Worm (Caenorhabditis elegans): ENCODE results near the gene K02F6.7.
"Not testable (repeated sequence)": the region's sequence is repeated elsewhere in the genome, so short reads cannot be mapped to it uniquely, and the experiment has no call there.

The K02F6.7 gene

DNA sequence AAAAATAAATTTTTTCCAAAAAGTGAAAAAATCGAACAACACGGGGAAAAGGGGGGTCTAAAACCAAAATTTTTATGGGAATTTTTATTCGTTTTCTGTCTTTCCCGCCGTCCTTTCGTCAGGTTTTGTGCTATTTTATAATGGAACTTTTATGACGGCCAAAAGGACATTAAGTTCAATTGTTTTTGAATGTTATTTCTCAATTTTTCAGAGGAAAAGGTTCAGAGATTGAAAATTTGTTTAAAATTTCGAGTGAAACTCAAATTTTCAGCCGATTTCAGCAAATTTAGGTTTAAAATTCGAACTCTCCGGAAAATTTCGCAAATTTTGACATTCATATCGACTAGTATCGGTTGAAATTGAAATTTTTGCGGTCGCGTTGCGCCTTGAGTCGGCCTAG lies 26.3 kb upstream of the K02F6.7 start, which contains the start of gene nep-18:
TSS of gene nep-18 (minus strand) at position 101 of the 400 bp plus-strand sequence.
- TF ChIP-seq snpc-4 (tag; optimal IDR thresholded peaks at IDR 0.05), result no peak
- no peak for TF ChIP-seq sma-9 (GFP tag; optimal IDR thresholded peaks at IDR 0.05)
- TF ChIP-seq sma-9 (tag; optimal IDR thresholded peaks at IDR 0.05), result no peak
- no peak for TF ChIP-seq nhr-77 (tag; optimal IDR thresholded peaks at IDR 0.05)
- TF ChIP-seq nhr-25 (tag; optimal IDR thresholded peaks at IDR 0.05), result no peak
- no peak for TF ChIP-seq ZK546.5 (tag; optimal IDR thresholded peaks at IDR 0.05)
- TF ChIP-seq F13H6.1 (tag; optimal IDR thresholded peaks at IDR 0.05), result no peak
- no peak for TF ChIP-seq elt-3 (tag; optimal IDR thresholded peaks at IDR 0.05)
- no peak for TF ChIP-seq crh-2 (tag; optimal IDR thresholded peaks at IDR 0.05)
- no peak for TF ChIP-seq skn-1 (tag; optimal IDR thresholded peaks at IDR 0.05)
- no peak for TF ChIP-seq ama-1 (optimal IDR thresholded peaks at IDR 0.05)
- TF ChIP-seq C34F6.9 (tag; optimal IDR thresholded peaks at IDR 0.05), result no peak
- TF ChIP-seq ztf-1 (GFP tag; conservative IDR thresholded peaks at IDR 0.05), result no peak
- no peak for TF ChIP-seq nhr-12 (tag; optimal IDR thresholded peaks at IDR 0.05)
- no peak for TF ChIP-seq Y55F3AM.14 (GFP tag; optimal IDR thresholded peaks at IDR 0.05)
- TF ChIP-seq fos-1 (tag; optimal IDR thresholded peaks at IDR 0.05), result no peak

DNA sequence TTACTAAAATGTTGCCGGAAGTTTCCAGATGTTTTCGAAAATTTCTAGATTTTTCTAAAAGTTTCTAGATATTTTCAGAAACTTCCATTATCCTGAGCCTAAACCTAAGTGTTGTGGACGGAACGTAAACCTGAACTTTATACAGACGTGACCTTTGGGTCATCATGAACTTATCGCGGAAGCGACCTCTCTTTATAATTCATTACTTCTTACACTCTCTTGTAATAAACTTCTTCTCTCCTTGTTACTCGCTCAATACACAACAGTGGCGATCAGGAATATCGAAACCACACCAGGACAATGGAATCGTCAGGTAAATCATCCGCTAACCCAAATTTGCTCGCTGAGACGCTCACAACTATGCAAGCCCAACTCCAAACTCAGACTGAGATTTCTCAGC lies 16.0 kb upstream of the K02F6.7 start, which contains the start of gene K02F6.1:
TSS of gene K02F6.1 (plus strand) at position 301 of the 400 bp plus-strand sequence.
- not testable (repeated sequence) for TF ChIP-seq F13H6.1 (tag; optimal IDR thresholded peaks at IDR 0.05); unc-62 (GFP tag; optimal IDR thresholded peaks at IDR 0.05); nhr-237 (tag; optimal IDR thresholded peaks at IDR 0.05)

DNA sequence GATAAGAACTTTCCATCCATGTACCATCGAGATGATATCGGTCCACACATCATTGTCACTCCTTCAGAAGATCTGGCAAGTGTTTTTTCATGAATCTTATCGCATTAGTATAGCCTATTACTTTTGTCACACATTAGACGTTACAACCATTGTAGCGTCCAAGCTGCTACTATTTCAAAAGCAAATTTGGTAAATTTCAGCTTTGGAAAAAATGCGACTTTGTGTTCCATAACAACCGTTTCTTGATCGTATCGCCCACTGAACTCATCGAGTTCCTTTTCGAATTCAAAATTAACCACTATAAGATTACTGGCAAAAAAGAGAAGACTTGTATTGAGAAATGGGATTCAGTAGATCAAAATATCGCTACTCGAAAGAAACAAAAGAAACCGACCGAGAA lies 15.4 kb upstream of the K02F6.7 start:
- TF ChIP-seq C34F6.9 (tag; optimal IDR thresholded peaks at IDR 0.05), result no peak
- no peak for TF ChIP-seq unc-39 (tag; optimal IDR thresholded peaks at IDR 0.05)
- no peak for TF ChIP-seq zag-1 (tag; optimal IDR thresholded peaks at IDR 0.05)
- TF ChIP-seq mdl-1 (tag; optimal IDR thresholded peaks at IDR 0.05), result no peak
- no peak for TF ChIP-seq ama-1 (optimal IDR thresholded peaks at IDR 0.05)
- TF ChIP-seq lsy-2 (tag; optimal IDR thresholded peaks at IDR 0.05), result no peak
- TF ChIP-seq nhr-23 (tag; optimal IDR thresholded peaks at IDR 0.05), result no peak

- TF ChIP-seq ztf-1 (GFP tag; conservative IDR thresholded peaks at IDR 0.05), result no peak
These were observed 8.3 kb upstream of the K02F6.7 start, which contains the start of gene K02F6.3 for ce11 chrII:2545925-2546324. TSS of gene K02F6.3 (plus strand) at chrII:2546225.

DNA sequence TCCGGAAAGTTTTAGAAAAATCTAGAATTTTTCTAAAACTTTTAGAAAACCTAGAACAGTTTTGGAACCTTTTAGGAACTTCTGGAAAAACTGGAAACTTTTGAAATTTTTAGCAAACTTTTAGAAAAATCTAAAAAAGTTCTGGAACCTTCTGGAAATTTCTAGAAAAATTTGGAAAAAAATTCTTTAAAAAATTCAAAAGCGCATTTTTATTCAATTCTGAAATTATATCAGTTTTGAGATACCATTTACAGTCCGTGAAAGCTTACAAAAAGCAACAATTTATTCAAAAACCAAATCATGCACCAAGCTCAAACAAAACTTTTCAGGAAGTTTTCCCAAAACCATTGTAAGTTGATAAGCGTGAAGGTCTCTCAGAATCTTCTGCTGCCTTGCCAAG lies 540 bp upstream of the K02F6.7 start, which contains the start of gene K02F6.4:
TSS of gene K02F6.4 (plus strand) at position 301 of the 400 bp plus-strand sequence.
- no peak for TF ChIP-seq skn-1 (tag; optimal IDR thresholded peaks at IDR 0.05)
- TF ChIP-seq Y55F3AM.14 (GFP tag; optimal IDR thresholded peaks at IDR 0.05), result no peak
- TF ChIP-seq blmp-1 (tag; optimal IDR thresholded peaks at IDR 0.05; ENCODE audit: insufficient read depth), result no peak
- no peak for TF ChIP-seq nhr-23 (tag; optimal IDR thresholded peaks at IDR 0.05)
- TF ChIP-seq ZK546.5 (tag; optimal IDR thresholded peaks at IDR 0.05), result no peak
- TF ChIP-seq lsy-2 (tag; optimal IDR thresholded peaks at IDR 0.05), result no peak
- no peak for TF ChIP-seq nhr-129 (tag; optimal IDR thresholded peaks at IDR 0.05)
- TF ChIP-seq sma-3 (GFP tag; optimal IDR thresholded peaks at IDR 0.05), result no peak
- no peak for TF ChIP-seq unc-55 (GFP tag; optimal IDR thresholded peaks at IDR 0.05)
- TF ChIP-seq elt-3 (tag; optimal IDR thresholded peaks at IDR 0.05), result no peak

DNA sequence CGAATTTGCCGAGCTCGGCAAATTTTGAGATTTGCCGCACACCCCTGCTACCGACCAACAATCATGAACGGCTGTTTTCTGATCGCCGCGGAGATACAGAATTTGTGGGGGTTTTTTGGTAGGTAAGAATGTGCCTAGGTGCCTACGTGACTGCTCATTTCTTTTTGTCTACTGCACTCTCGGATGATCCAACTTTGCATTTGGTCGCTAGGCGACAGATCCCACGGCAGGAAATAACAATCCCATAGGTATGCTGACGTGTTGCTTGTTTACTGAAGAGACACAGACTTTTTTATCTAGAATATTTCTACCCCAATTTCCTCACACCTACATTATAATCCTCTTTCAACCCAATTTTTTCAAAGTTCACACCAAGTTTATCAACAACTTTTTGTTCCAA lies 2.7 kb downstream of the K02F6.7 start, which contains the start of gene K02F6.8:
TSS of gene K02F6.8 (minus strand) at position 101 of the 400 bp plus-strand sequence.
- not testable (repeated sequence) for TF ChIP-seq sma-3 (GFP tag; optimal IDR thresholded peaks at IDR 0.05); C34F6.9 (tag; optimal IDR thresholded peaks at IDR 0.05); ama-1 (optimal IDR thresholded peaks at IDR 0.05)

DNA sequence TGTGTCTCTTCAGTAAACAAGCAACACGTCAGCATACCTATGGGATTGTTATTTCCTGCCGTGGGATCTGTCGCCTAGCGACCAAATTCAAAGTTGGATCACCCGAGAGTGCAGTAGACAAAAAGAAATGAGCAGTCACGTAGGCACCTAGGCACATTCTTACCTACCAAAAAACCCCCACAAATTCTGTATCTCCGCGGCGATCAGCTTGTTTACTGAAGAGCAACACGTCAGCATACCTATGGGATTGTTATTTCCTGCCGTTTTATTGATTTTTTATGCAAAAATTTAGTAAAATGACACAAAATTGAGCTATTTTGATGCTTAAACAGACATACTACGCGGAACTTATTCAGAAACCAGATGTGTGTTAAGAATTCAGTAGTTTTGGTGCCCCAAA lies 3.2 kb downstream of the K02F6.7 start, which contains the start of gene K02F6.5:
TSS of gene K02F6.5 (plus strand) at position 301 of the 400 bp plus-strand sequence.
- not testable (repeated sequence) for TF ChIP-seq skn-1, alr-1, nhr-23 (tag; optimal IDR thresholded peaks at IDR 0.05)
